Comparison of ENCODE assay signal across 4 fruit fly cellular contexts in genomic region chrX:6024638-6025037, dm6.
TF ChIP-seq lines count a peak whose summit lies in the region.

No protein-coding gene starts in this region.

- TF ChIP-seq CTCF in whole organism, embryonic (GFP tag; optimal IDR thresholded peaks at IDR 0.05; lab: Kevin White, UChicago): no peak

TF ChIP-seq in whole organism, embryonic, 481 proteins besides CTCF, POLR2A, EP300 and RAD21 (continues in another document):
- no peak for TF ChIP-seq ac (GFP tag; optimal IDR thresholded peaks at IDR 0.05; lab: Kevin White, UChicago)
- no peak for TF ChIP-seq YL-1 (GFP tag; optimal IDR thresholded peaks at IDR 0.05; lab: Kevin White, UChicago)
- TF ChIP-seq CG9817 (tag; optimal IDR thresholded peaks at IDR 0.05; lab: Kevin White, UChicago): no peak
- no peak for TF ChIP-seq tll (GFP tag; optimal IDR thresholded peaks at IDR 0.05; lab: Kevin White, UChicago)
- no peak for TF ChIP-seq CG15514 (GFP tag; optimal IDR thresholded peaks at IDR 0.05; lab: Kevin White, UChicago)
- TF ChIP-seq CG10654 (GFP tag; optimal IDR thresholded peaks at IDR 0.05; lab: Kevin White, UChicago): peak; percentile 40
- no peak for TF ChIP-seq BEAF-32 (GFP tag; optimal IDR thresholded peaks at IDR 0.05; lab: Kevin White, UChicago)
- TF ChIP-seq psq (GFP tag; optimal IDR thresholded peaks at IDR 0.05; lab: Kevin White, UChicago): no peak
- peak; percentile 0 for TF ChIP-seq CG7745 (tag; optimal IDR thresholded peaks at IDR 0.05; lab: Kevin White, UChicago)
- TF ChIP-seq Dip2 (GFP tag; IDR thresholded peaks at IDR 0.05; lab: Robert Waterston, UW): no peak
- peak; percentile 76; the same call in 1 of the 2 replicates for TF ChIP-seq ara (GFP tag; IDR thresholded peaks at IDR 0.05; lab: Robert Waterston, UW)
- no peak for TF ChIP-seq CG33557 (GFP tag; optimal IDR thresholded peaks at IDR 0.05; lab: Kevin White, UChicago)
- no peak for TF ChIP-seq CG14014 (GFP tag; IDR thresholded peaks at IDR 0.05; lab: Robert Waterston, UW)
- no peak for TF ChIP-seq CG11085 (GFP tag; IDR thresholded peaks at IDR 0.05; lab: Robert Waterston, UW)
- peak in 1 of 2 experiments; percentile 77 for TF ChIP-seq bsh (GFP tag; optimal IDR thresholded peaks at IDR 0.05; lab: Kevin White, UChicago)
- TF ChIP-seq CG3407 (GFP tag; optimal IDR thresholded peaks at IDR 0.05; lab: Kevin White, UChicago): peak; percentile 49
- TF ChIP-seq CG15479 (GFP tag; optimal IDR thresholded peaks at IDR 0.05; lab: Kevin White, UChicago): no peak
- TF ChIP-seq lmd (GFP tag; IDR thresholded peaks at IDR 0.05; lab: Robert Waterston, UW): peak; percentile 55
- TF ChIP-seq Sry-δ (GFP tag; optimal IDR thresholded peaks at IDR 0.05; lab: Kevin White, UChicago): no peak
- TF ChIP-seq so (GFP tag; IDR thresholded peaks at IDR 0.05; lab: Robert Waterston, UW): no peak
- TF ChIP-seq CG12391 (tag; optimal IDR thresholded peaks at IDR 0.05; lab: Kevin White, UChicago): peak; percentile 62
- no peak for TF ChIP-seq CG43689 (GFP tag; IDR thresholded peaks at IDR 0.05; lab: Robert Waterston, UW)
- TF ChIP-seq Oaz (GFP tag; IDR thresholded peaks at IDR 0.05; lab: Robert Waterston, UW): no peak
- peak; percentile 40 for TF ChIP-seq Rx (GFP tag; IDR thresholded peaks at IDR 0.05; lab: Robert Waterston, UW)

TF ChIP-seq in whole organism, prepupa, 60 proteins besides CTCF, POLR2A, EP300 and RAD21 (continues in another document):
- TF ChIP-seq CG11902 (GFP tag; optimal IDR thresholded peaks at IDR 0.05; lab: Kevin White, UChicago): peak; percentile 69
- TF ChIP-seq CG6808 (GFP tag; optimal IDR thresholded peaks at IDR 0.05; lab: Kevin White, UChicago): peak; percentile 27
- TF ChIP-seq CG34406 (GFP tag; optimal IDR thresholded peaks at IDR 0.05; lab: Kevin White, UChicago): peak; percentile 63
- TF ChIP-seq pdm3 (GFP tag; optimal IDR thresholded peaks at IDR 0.05; lab: Kevin White, UChicago): peak; percentile 66
- peak; percentile 87 for TF ChIP-seq svp (GFP tag; lab: Kevin White, UChicago)
- TF ChIP-seq Ets96B (tag; optimal IDR thresholded peaks at IDR 0.05; lab: Kevin White, UChicago): peak; percentile 59
- TF ChIP-seq CG31627 (GFP tag; optimal IDR thresholded peaks at IDR 0.05; lab: Kevin White, UChicago): peak; percentile 74
- peak; percentile 87 for TF ChIP-seq Eip78C (GFP tag; lab: Kevin White, UChicago)
- TF ChIP-seq CG3032 (tag; optimal IDR thresholded peaks at IDR 0.05; lab: Kevin White, UChicago): peak; percentile 65
- peak; percentile 59 for TF ChIP-seq vri (GFP tag; optimal IDR thresholded peaks at IDR 0.05; lab: Kevin White, UChicago)
- peak; percentile 64 for TF ChIP-seq CG7368 (GFP tag; optimal IDR thresholded peaks at IDR 0.05; lab: Kevin White, UChicago)
- peak; percentile 64 for TF ChIP-seq lz (GFP tag; optimal IDR thresholded peaks at IDR 0.05; lab: Kevin White, UChicago)
- TF ChIP-seq CG15336 (GFP tag; IDR thresholded peaks at IDR 0.05; lab: Robert Waterston, UW): no peak
- no peak for TF ChIP-seq fkh (GFP tag; optimal IDR thresholded peaks at IDR 0.05; lab: Kevin White, UChicago)
- TF ChIP-seq CG6276 (GFP tag; optimal IDR thresholded peaks at IDR 0.05; lab: Kevin White, UChicago): no peak
- TF ChIP-seq CG6854 (GFP tag; optimal IDR thresholded peaks at IDR 0.05; lab: Kevin White, UChicago): peak; percentile 73
- TF ChIP-seq CG11294 (GFP tag; IDR thresholded peaks at IDR 0.05; lab: Robert Waterston, UW): no peak
- no peak for TF ChIP-seq Blimp-1 (GFP tag; optimal IDR thresholded peaks at IDR 0.05; lab: Kevin White, UChicago)
- peak; percentile 23 for TF ChIP-seq fd85E (GFP tag; optimal IDR thresholded peaks at IDR 0.05; lab: Kevin White, UChicago)
- TF ChIP-seq Hr39 (GFP tag; optimal IDR thresholded peaks at IDR 0.05; lab: Kevin White, UChicago): peak; percentile 78
- TF ChIP-seq acj6 (GFP tag; optimal IDR thresholded peaks at IDR 0.05; lab: Kevin White, UChicago): peak; percentile 62
- peak; percentile 77 for TF ChIP-seq CG6792 (GFP tag; optimal IDR thresholded peaks at IDR 0.05; lab: Kevin White, UChicago)
- peak; percentile 74 for TF ChIP-seq esn (GFP tag; optimal IDR thresholded peaks at IDR 0.05; lab: Kevin White, UChicago)
- TF ChIP-seq Lpt (GFP tag; optimal IDR thresholded peaks at IDR 0.05; lab: Kevin White, UChicago): no peak
- TF ChIP-seq CG1621 (tag; optimal IDR thresholded peaks at IDR 0.05; lab: Kevin White, UChicago): peak; percentile 59

TF ChIP-seq in whole organism, pupa, 21 proteins besides CTCF, POLR2A, EP300 and RAD21:
- no peak for TF ChIP-seq CG8301 (tag; optimal IDR thresholded peaks at IDR 0.05; lab: Kevin White, UChicago)
- peak; percentile 73 for TF ChIP-seq CG8159 (tag; optimal IDR thresholded peaks at IDR 0.05; lab: Kevin White, UChicago)
- no peak for TF ChIP-seq Ets98B (GFP tag; IDR thresholded peaks at IDR 0.05; lab: Robert Waterston, UW)
- peak; percentile 22 for TF ChIP-seq Pif1A (GFP tag; optimal IDR thresholded peaks at IDR 0.05; lab: Kevin White, UChicago)
- peak; percentile 38 for TF ChIP-seq CG9948 (tag; optimal IDR thresholded peaks at IDR 0.05; lab: Kevin White, UChicago)
- peak; percentile 6 for TF ChIP-seq CG13204 (GFP tag; optimal IDR thresholded peaks at IDR 0.05; lab: Kevin White, UChicago)
- TF ChIP-seq CG15710 (tag; optimal IDR thresholded peaks at IDR 0.05; lab: Kevin White, UChicago): peak; percentile 66
- TF ChIP-seq Snoo (tag; optimal IDR thresholded peaks at IDR 0.05; lab: Kevin White, UChicago): peak; percentile 27
- peak; percentile 32 for TF ChIP-seq Pif1B (GFP tag; optimal IDR thresholded peaks at IDR 0.05; lab: Kevin White, UChicago)
- 0 out of 2 replicates have a peak, but pooled peaks have one; percentile 10 for TF ChIP-seq rn (GFP tag; IDR thresholded peaks at IDR 0.05; lab: Robert Waterston, UW)
- TF ChIP-seq CG34367 (tag; optimal IDR thresholded peaks at IDR 0.05; lab: Kevin White, UChicago): peak; percentile 39
- TF ChIP-seq D1 (tag; optimal IDR thresholded peaks at IDR 0.05; lab: Kevin White, UChicago): no peak
- no peak for TF ChIP-seq fd96Ca (GFP tag; IDR thresholded peaks at IDR 0.05; lab: Robert Waterston, UW)
- TF ChIP-seq EcR (GFP tag; optimal IDR thresholded peaks at IDR 0.05; lab: Kevin White, UChicago): peak; percentile 41
- TF ChIP-seq CG10348 (GFP tag; IDR thresholded peaks at IDR 0.05; lab: Robert Waterston, UW): no peak
- no peak for TF ChIP-seq CG14655 (GFP tag; optimal IDR thresholded peaks at IDR 0.05; lab: Kevin White, UChicago)
- no peak for TF ChIP-seq CG12605 (GFP tag; IDR thresholded peaks at IDR 0.05; lab: Robert Waterston, UW)
- TF ChIP-seq CG32121 (GFP tag; IDR thresholded peaks at IDR 0.05; lab: Robert Waterston, UW): no peak
- TF ChIP-seq CG17806 (tag; optimal IDR thresholded peaks at IDR 0.05; lab: Kevin White, UChicago): peak; percentile 54
- peak; percentile 11 for TF ChIP-seq gl (tag; optimal IDR thresholded peaks at IDR 0.05; lab: Kevin White, UChicago)
- peak; percentile 50; the same call in 1 of the 3 replicates for TF ChIP-seq CG4496 (GFP tag; IDR thresholded peaks at IDR 0.05; lab: Robert Waterston, UW)

TF ChIP-seq in whole organism, wandering third instar larva, 38 proteins besides CTCF, POLR2A, EP300 and RAD21:
- TF ChIP-seq br (GFP tag; optimal IDR thresholded peaks at IDR 0.05; lab: Kevin White, UChicago): peak; percentile 64
- no peak for TF ChIP-seq Rel (GFP tag; optimal IDR thresholded peaks at IDR 0.05; lab: Kevin White, UChicago)
- no peak for TF ChIP-seq Rel (tag; optimal IDR thresholded peaks at IDR 0.05; lab: Kevin White, UChicago)
- TF ChIP-seq CG9705 (GFP tag; optimal IDR thresholded peaks at IDR 0.05; lab: Kevin White, UChicago): no peak
- TF ChIP-seq jim (GFP tag; optimal IDR thresholded peaks at IDR 0.05; lab: Kevin White, UChicago): no peak
- peak; percentile 50 for TF ChIP-seq dmrt93B (GFP tag; optimal IDR thresholded peaks at IDR 0.05; lab: Kevin White, UChicago)
- TF ChIP-seq foxo (GFP tag; optimal IDR thresholded peaks at IDR 0.05; lab: Kevin White, UChicago): peak in 1 of 2 experiments; percentile 67
- TF ChIP-seq CG32264 (GFP tag; optimal IDR thresholded peaks at IDR 0.05; lab: Kevin White, UChicago): no peak
- TF ChIP-seq Sp1 (GFP tag; optimal IDR thresholded peaks at IDR 0.05; lab: Kevin White, UChicago): peak; percentile 59
- peak; percentile 70 for TF ChIP-seq fru (GFP tag; optimal IDR thresholded peaks at IDR 0.05; lab: Kevin White, UChicago)
- TF ChIP-seq lola (GFP tag; optimal IDR thresholded peaks at IDR 0.05; lab: Kevin White, UChicago): no peak
- TF ChIP-seq dsf (GFP tag; optimal IDR thresholded peaks at IDR 0.05; lab: Kevin White, UChicago; ENCODE audit: borderline replicate concordance): no peak
- TF ChIP-seq Vsx2 (GFP tag; optimal IDR thresholded peaks at IDR 0.05; lab: Kevin White, UChicago; ENCODE audit: partially characterized antibody): no peak
- TF ChIP-seq sv (GFP tag; optimal IDR thresholded peaks at IDR 0.05; lab: Kevin White, UChicago): no peak
- peak; percentile 28 for TF ChIP-seq Jra (GFP tag; optimal IDR thresholded peaks at IDR 0.05; lab: Kevin White, UChicago)
- TF ChIP-seq woc (GFP tag; optimal IDR thresholded peaks at IDR 0.05; lab: Kevin White, UChicago): peak; percentile 44
- no peak for TF ChIP-seq Abd-B (GFP tag; optimal IDR thresholded peaks at IDR 0.05; lab: Kevin White, UChicago)
- TF ChIP-seq GATAd (GFP tag; optimal IDR thresholded peaks at IDR 0.05; lab: Kevin White, UChicago): no peak
- TF ChIP-seq Myc (optimal IDR thresholded peaks at IDR 0.05; lab: Kevin White, UChicago): no peak
- TF ChIP-seq Mio (GFP tag; optimal IDR thresholded peaks at IDR 0.05; lab: Kevin White, UChicago): no peak
- TF ChIP-seq brk (GFP tag; optimal IDR thresholded peaks at IDR 0.05; lab: Kevin White, UChicago): no peak
- TF ChIP-seq Dfd (GFP tag; optimal IDR thresholded peaks at IDR 0.05; lab: Kevin White, UChicago): no peak
- peak; percentile 61 for TF ChIP-seq rgr (GFP tag; optimal IDR thresholded peaks at IDR 0.05; lab: Kevin White, UChicago)
- no peak for TF ChIP-seq dl (GFP tag; optimal IDR thresholded peaks at IDR 0.05; lab: Kevin White, UChicago; ENCODE audit: insufficient read depth in 1 of 2, partially characterized antibody in 2 of 2)
- TF ChIP-seq h (GFP tag; optimal IDR thresholded peaks at IDR 0.05; lab: Kevin White, UChicago): peak; percentile 70
- TF ChIP-seq Hnf4 (GFP tag; optimal IDR thresholded peaks at IDR 0.05; lab: Kevin White, UChicago): peak; percentile 68
- TF ChIP-seq ey (GFP tag; optimal IDR thresholded peaks at IDR 0.05; lab: Kevin White, UChicago): peak; percentile 48
- peak; percentile 71 for TF ChIP-seq HLH106 (tag; optimal IDR thresholded peaks at IDR 0.05; lab: Kevin White, UChicago)
- peak; percentile 65 for TF ChIP-seq OdsH (GFP tag; optimal IDR thresholded peaks at IDR 0.05; lab: Kevin White, UChicago)
- no peak for TF ChIP-seq Hr78 (GFP tag; optimal IDR thresholded peaks at IDR 0.05; lab: Kevin White, UChicago)
- peak; percentile 54 for TF ChIP-seq psq (GFP tag; optimal IDR thresholded peaks at IDR 0.05; lab: Kevin White, UChicago)

Comparison
In these comparisons a context has a peak if more than half of its experiments do, and no peak if none do; other contexts are left out.
1. Of the 7 proteins assayed by ChIP-seq in both whole organism, embryonic and whole organism, prepupa: peak only in whole organism, embryonic: Blimp-1 and Gug; only in whole organism, prepupa: CG6854 and Hr39; in both: Sox102F; in neither: 2.